Worm (Caenorhabditis elegans): Measurements from ENCODE around the gene ykt-6.

ykt-6 gene

ce11 chrIII:7287503-7287902 lies at the start of gene ykt-6:
Gene ykt-6 (minus strand): TSS chrIII:7287603.
- TF ChIP-seq ceh-28 (tag; optimal IDR thresholded peaks at IDR 0.05) (no peak), snpc-4 (tag; optimal IDR thresholded peaks at IDR 0.05) (no peak)

- TF ChIP-seq pqm-1 (tag; optimal IDR thresholded peaks at IDR 0.05) (peak; percentile 57), lin-15B (tag; optimal IDR thresholded peaks at IDR 0.05) (peak; percentile 93), ZK546.5 (tag; optimal IDR thresholded peaks at IDR 0.05) (peak; percentile 56), lin-39 (tag; optimal IDR thresholded peaks at IDR 0.05) (peak; percentile 80), R02D3.7 (tag; optimal IDR thresholded peaks at IDR 0.05) (peak; percentile 52), ama-1 (optimal IDR thresholded peaks at IDR 0.05) (peak; percentile 52), nhr-23 (tag; optimal IDR thresholded peaks at IDR 0.05) (peak; percentile 88), lsy-12 (tag; optimal IDR thresholded peaks at IDR 0.05) (peak; percentile 46), pha-4 (tag; optimal IDR thresholded peaks at IDR 0.05) (peak; percentile 86), nhr-28 (tag; optimal IDR thresholded peaks at IDR 0.05) (no peak), elt-2 (tag; optimal IDR thresholded peaks at IDR 0.05) (peak; percentile 65), egl-27 (tag; optimal IDR thresholded peaks at IDR 0.05) (no peak), egl-5 (tag; optimal IDR thresholded peaks at IDR 0.05) (peak; percentile 67), nhr-25 (tag; optimal IDR thresholded peaks at IDR 0.05) (peak; percentile 51), hmg-11 (tag; optimal IDR thresholded peaks at IDR 0.05) (peak; percentile 34), nfya-1 (tag; optimal IDR thresholded peaks at IDR 0.05; ENCODE audit: insufficient read depth) (peak; percentile 91), jun-1 (tag; optimal IDR thresholded peaks at IDR 0.05) (peak; percentile 29), snpc-4 (tag; optimal IDR thresholded peaks at IDR 0.05) (peak; percentile 62), ceh-82 (tag; optimal IDR thresholded peaks at IDR 0.05) (no peak), ceh-28 (tag; optimal IDR thresholded peaks at IDR 0.05) (no peak)
Observed at ce11 chrIII:7336214-7336613, 48.8 kb upstream of the ykt-6 start, which contains the start of gene gsp-2. Gene gsp-2 (plus strand): TSS chrIII:7336587.

DNA sequence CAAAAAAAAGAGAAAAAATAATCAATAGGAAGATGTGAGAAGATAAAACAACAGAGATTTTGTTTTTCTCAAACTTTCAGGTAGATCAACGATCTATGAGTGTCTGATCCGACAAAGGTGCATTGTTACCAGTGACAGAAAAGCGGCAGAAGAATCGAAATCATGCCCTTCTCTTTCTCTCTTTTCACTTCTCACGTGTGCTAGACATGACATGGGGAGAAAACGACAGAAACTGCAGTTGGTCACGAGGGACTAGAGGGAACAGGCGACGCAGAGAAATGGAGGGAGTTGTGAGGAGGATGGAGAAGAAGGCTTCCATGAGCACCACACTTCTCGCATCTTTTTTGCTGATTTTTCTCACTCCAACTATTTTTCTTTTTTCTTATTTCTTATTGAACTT lies 47.8 kb upstream of the ykt-6 start, which contains the start of gene F56C9.10:
Gene F56C9.10, minus strand, starts transcription at position 97 of the 400 bp plus-strand sequence.
- TF ChIP-seq fkh-10 (GFP tag; optimal IDR thresholded peaks at IDR 0.05) (no peak), jun-1 (tag; optimal IDR thresholded peaks at IDR 0.05) (peak; percentile 84), daf-12 (tag; optimal IDR thresholded peaks at IDR 0.05) (no peak), mml-1 (tag; optimal IDR thresholded peaks at IDR 0.05) (no peak), mdl-1 (tag; optimal IDR thresholded peaks at IDR 0.05) (peak; percentile 96), nhr-25 (tag; optimal IDR thresholded peaks at IDR 0.05) (peak; percentile 72), lsy-12 (tag; optimal IDR thresholded peaks at IDR 0.05) (peak; percentile 77), unc-62 (GFP tag; optimal IDR thresholded peaks at IDR 0.05) (peak; percentile 88), lin-39 (tag; optimal IDR thresholded peaks at IDR 0.05) (peak; percentile 84), nhr-237 (tag; optimal IDR thresholded peaks at IDR 0.05) (no peak), lin-15B (tag; optimal IDR thresholded peaks at IDR 0.05) (peak; percentile 82), R02D3.7 (tag; optimal IDR thresholded peaks at IDR 0.05) (peak; percentile 38), nhr-43 (tag; optimal IDR thresholded peaks at IDR 0.05; ENCODE audit: poor library complexity, severe bottlenecking) (peak; percentile 78), hmg-11 (tag; optimal IDR thresholded peaks at IDR 0.05) (peak; percentile 58), ztf-4 (tag; optimal IDR thresholded peaks at IDR 0.05) (peak; percentile 68), ama-1 (optimal IDR thresholded peaks at IDR 0.05) (peak; percentile 80), nfya-1 (tag; optimal IDR thresholded peaks at IDR 0.05; ENCODE audit: insufficient read depth) (peak; percentile 88), tbx-2 (tag; optimal IDR thresholded peaks at IDR 0.05) (peak; percentile 33), nhr-11 (tag; optimal IDR thresholded peaks at IDR 0.05) (peak; percentile 92), elt-2 (tag; optimal IDR thresholded peaks at IDR 0.05) (peak; percentile 59), pqm-1 (tag; optimal IDR thresholded peaks at IDR 0.05) (peak; percentile 1), ceh-28 (tag; optimal IDR thresholded peaks at IDR 0.05) (peak; percentile 44), egl-27 (tag; optimal IDR thresholded peaks at IDR 0.05) (peak; percentile 44), pha-4 (tag; optimal IDR thresholded peaks at IDR 0.05) (peak; percentile 55), nhr-23 (tag; optimal IDR thresholded peaks at IDR 0.05) (peak; percentile 81), skn-1 (tag; optimal IDR thresholded peaks at IDR 0.05) (peak; percentile 22), snpc-4 (tag; optimal IDR thresholded peaks at IDR 0.05) (peak; percentile 78), elt-1 (tag; optimal IDR thresholded peaks at IDR 0.05) (no peak), ztf-11 (tag; optimal IDR thresholded peaks at IDR 0.05) (no peak), ZK546.5 (tag; optimal IDR thresholded peaks at IDR 0.05) (no peak)

- TF ChIP-seq pha-4 (tag; optimal IDR thresholded peaks at IDR 0.05) (no peak), mml-1 (tag; optimal IDR thresholded peaks at IDR 0.05) (no peak), nfya-1 (tag; optimal IDR thresholded peaks at IDR 0.05; ENCODE audit: insufficient read depth) (no peak), tbx-2 (tag; optimal IDR thresholded peaks at IDR 0.05) (no peak), fos-1 (tag; optimal IDR thresholded peaks at IDR 0.05) (no peak), nhr-76 (tag; optimal IDR thresholded peaks at IDR 0.05) (no peak), egl-27 (tag; optimal IDR thresholded peaks at IDR 0.05) (no peak), nhr-23 (tag; optimal IDR thresholded peaks at IDR 0.05) (no peak), egl-5 (tag; optimal IDR thresholded peaks at IDR 0.05) (no peak), nhr-237 (tag; optimal IDR thresholded peaks at IDR 0.05) (no peak), ama-1 (optimal IDR thresholded peaks at IDR 0.05) (no peak), pqm-1 (tag; optimal IDR thresholded peaks at IDR 0.05) (no peak), ztf-11 (tag; optimal IDR thresholded peaks at IDR 0.05) (no peak), mdl-1 (tag; optimal IDR thresholded peaks at IDR 0.05) (no peak), zag-1 (tag; optimal IDR thresholded peaks at IDR 0.05) (no peak), nhr-67 (tag; optimal IDR thresholded peaks at IDR 0.05) (no peak)
Observed at ce11 chrIII:7331671-7332070, 44.3 kb upstream of the ykt-6 start.
